Worm (Caenorhabditis elegans) whole organism, L4 larva: ENCODE measurements around the gene AH6.17.

Experiments
- aha-1 ChIP-seq: fragments of 150-350 bp; peaks from one replicate; lab custom pipeline; 2014; ENCODE audit warnings: missing biosample characterization, missing genetic modification characterization
- ceh-32 ChIP-seq: sonication (generic microtip); optimal IDR thresholded peaks from 2 replicates; lab custom pipeline; 2016; ENCODE audit warnings: mild to moderate bottlenecking, missing genetic modification characterization, missing compliant biosample characterization; ENCODE audit not compliant: poor library complexity
- lir-3 ChIP-seq: sonication (generic microtip); optimal IDR thresholded peaks from 2 replicates; lab custom pipeline; 2016; ENCODE audit warnings: mild to moderate bottlenecking, missing genetic modification characterization, missing compliant biosample characterization

DNA sequence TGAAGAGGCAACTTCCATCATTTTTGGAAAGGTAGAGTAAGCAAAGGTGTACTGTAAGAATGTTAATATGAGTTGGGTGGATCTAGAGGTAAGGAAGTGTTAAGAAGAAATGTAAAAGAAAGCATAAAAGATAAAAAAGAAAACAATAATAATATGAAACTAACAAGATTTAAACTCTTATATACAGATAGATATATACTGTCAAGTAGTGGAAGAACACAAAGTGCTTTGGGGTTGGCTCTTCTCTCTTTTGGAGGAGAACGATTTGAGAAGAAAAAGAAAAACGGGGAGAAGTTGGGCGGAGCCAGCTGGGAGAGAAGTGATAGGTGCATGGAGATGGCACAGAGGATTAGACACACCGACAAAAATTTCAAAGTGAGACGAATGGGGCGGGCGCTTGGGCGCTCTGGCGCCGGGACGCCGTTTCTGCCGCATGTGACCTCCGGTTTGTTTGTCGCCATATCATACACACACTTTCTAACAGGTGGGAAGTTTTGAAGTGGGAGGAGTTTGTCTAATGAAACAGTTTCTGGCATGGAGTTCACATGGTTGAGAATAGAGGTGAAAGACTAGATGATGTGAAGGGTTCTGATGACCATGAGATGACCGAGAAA is 35.5 kb upstream of the AH6.17 start, which contains the start of gene T19H5.4:
- peak; percentile 79 for TF ChIP-seq aha-1 (tag; lab: Kevin White, UChicago)
- TF ChIP-seq lir-3 (tag; lab: Kevin White, UChicago), result no peak
- no peak for TF ChIP-seq ceh-32 (tag; lab: Kevin White, UChicago)
